Worm (Caenorhabditis elegans): ENCODE results near the gene kvs-4.
A peak's percentile ranks its signal among the peaks of the same experiment; 100 is the strongest.

ce11 chrIII:11066691-11067090, 54.3 kb downstream of the kvs-4 start:
- TF ChIP-seq ref-1 (GFP tag; conservative IDR thresholded peaks at IDR 0.05) (0 out of 2 replicates have a peak, but pooled peaks have one; percentile 6), cog-1 (tag; optimal IDR thresholded peaks at IDR 0.05) (peak; percentile 17), ztf-23 (GFP tag; IDR thresholded peaks at IDR 0.05) (peak; percentile 81)

All from whole organism, midembryonic.